Worm (Caenorhabditis elegans) whole organism, L4 larva: ENCODE measurements around the gene zzz-1.

ENCODE experiments used
- D1046.2 ChIP-seq: fragments of 200-800 bp; sonication (Bioruptor generic); IDR thresholded peaks from 2 replicates; pipeline ENCODE4 v1.3.6; 2022; ENCODE audit warnings: missing genetic modification characterization, missing compliant biosample characterization
- F10B5.3 ChIP-seq: sonication (generic microtip); optimal IDR thresholded peaks from 2 replicates; lab custom pipeline; 2016; ENCODE audit warnings: mild to moderate bottlenecking, missing genetic modification characterization, missing compliant biosample characterization
- F26F4.8 ChIP-seq: fragments of 200-800 bp; sonication (Bioruptor generic); conservative IDR thresholded peaks from 2 replicates; pipeline ENCODE4 v1.3.6; 2022; ENCODE audit warnings: missing genetic modification characterization, missing compliant biosample characterization
- F37D6.2 ChIP-seq: sonication (generic microtip); optimal IDR thresholded peaks from 2 replicates; lab custom pipeline; 2016; ENCODE audit warnings: mild to moderate bottlenecking, missing genetic modification characterization, missing compliant biosample characterization
- R02D3.7 ChIP-seq: fragments of 150-350 bp; sonication (generic microtip); optimal IDR thresholded peaks from 3 replicates; lab custom pipeline; 2014; ENCODE audit warnings: missing biosample characterization, missing genetic modification characterization
- T20F7.1 ChIP-seq: fragments of 200-800 bp; sonication (Bioruptor generic); optimal IDR thresholded peaks from 2 replicates; lab custom pipeline; 2018; ENCODE audit warnings: mild to moderate bottlenecking, missing genetic modification characterization, missing compliant biosample characterization
- Y5F2A.4 ChIP-seq: fragments of 200-800 bp; sonication (Bioruptor generic); optimal IDR thresholded peaks from 2 replicates; lab custom pipeline; 2018; ENCODE audit warnings: mild to moderate bottlenecking, missing genetic modification characterization, missing compliant biosample characterization
- aha-1 ChIP-seq: fragments of 150-350 bp; peaks from one replicate; lab custom pipeline; 2014; ENCODE audit warnings: missing biosample characterization, missing genetic modification characterization
- aly-2 ChIP-seq: sonication (generic microtip); optimal IDR thresholded peaks from 2 replicates; lab custom pipeline; 2018; ENCODE audit warnings: missing biosample characterization, missing genetic modification characterization
- ama-1 ChIP-seq: fragments of 150-350 bp; optimal IDR thresholded peaks from 2 replicates; lab custom pipeline; 2014; ENCODE audit warnings: inconsistent platforms, mixed read lengths
- ceh-20 ChIP-seq: fragments of 200-800 bp; sonication (Bioruptor generic); IDR thresholded peaks from 2 replicates; pipeline ENCODE4 v1.3.6; 2022; ENCODE audit warnings: missing genetic modification reagents, missing genetic modification characterization, missing compliant biosample characterization
- ceh-32 ChIP-seq: sonication (generic microtip); optimal IDR thresholded peaks from 2 replicates; lab custom pipeline; 2016; ENCODE audit warnings: mild to moderate bottlenecking, missing genetic modification characterization, missing compliant biosample characterization; ENCODE audit not compliant: poor library complexity
- ceh-44 ChIP-seq: fragments of 200-800 bp; sonication (Bioruptor generic); IDR thresholded peaks from 2 replicates; pipeline ENCODE4 v1.3.6; 2022; ENCODE audit warnings: missing genetic modification reagents, missing genetic modification characterization, missing compliant biosample characterization
- ceh-82 ChIP-seq: sonication (generic microtip); optimal IDR thresholded peaks from 2 replicates; lab custom pipeline; 2017; ENCODE audit warnings: missing biosample characterization, missing genetic modification characterization
- cey-2 ChIP-seq: sonication (generic microtip); optimal IDR thresholded peaks from 3 replicates; lab custom pipeline; 2017; ENCODE audit warnings: missing genetic modification characterization, mild to moderate bottlenecking, missing compliant biosample characterization, antibody characterized with exemption, borderline replicate concordance; ENCODE audit not compliant: insufficient read depth
- ctbp-1 ChIP-seq: fragments of 200-800 bp; sonication (Bioruptor generic); IDR thresholded peaks from 2 replicates; pipeline ENCODE4 v1.3.6; 2022; ENCODE audit warnings: missing genetic modification reagents, missing genetic modification characterization, missing compliant biosample characterization
- daf-12 ChIP-seq: fragments of 150-350 bp; optimal IDR thresholded peaks from 2 replicates; lab custom pipeline; 2014; ENCODE audit warnings: missing biosample characterization, missing genetic modification reagents, missing genetic modification characterization
- daf-16 ChIP-seq, 3 experiments: sonication (generic microtip); optimal IDR thresholded peaks; 2 replicates each; lab custom pipeline; 2016 to 2017; ENCODE audit warnings: missing genetic modification characterization in 3 of 3, missing genetic modification reagents in 3 of 3, mild to moderate bottlenecking in 2 of 3, missing compliant biosample characterization in 2 of 3, missing biosample characterization in 1 of 3, moderate library complexity in 1 of 3
- dmd-9 ChIP-seq: fragments of 200-800 bp; sonication (Bioruptor generic); IDR thresholded peaks from 2 replicates; pipeline ENCODE4 v1.3.6; 2022; ENCODE audit warnings: missing genetic modification reagents, missing genetic modification characterization, missing compliant biosample characterization
- dpl-1 ChIP-seq: fragments of 150-350 bp; optimal IDR thresholded peaks from 2 replicates; lab custom pipeline; 2014; ENCODE audit warnings: missing biosample characterization, missing genetic modification reagents, missing genetic modification characterization
- duxl-1 ChIP-seq: sonication (generic microtip); optimal IDR thresholded peaks from 2 replicates; lab custom pipeline; 2016; ENCODE audit warnings: mild to moderate bottlenecking, missing genetic modification characterization, moderate library complexity, missing compliant biosample characterization; ENCODE audit not compliant: poor library complexity
- egl-27 ChIP-seq: sonication (generic microtip); optimal IDR thresholded peaks from 3 replicates; lab custom pipeline; 2017; ENCODE audit warnings: missing biosample characterization, missing genetic modification reagents, missing genetic modification characterization
- hif-1 ChIP-seq, 2 experiments: sonication (generic microtip); optimal IDR thresholded peaks; 2 replicates each; lab custom pipeline; 2016 to 2017; ENCODE audit warnings: missing compliant biosample characterization in 2 of 2, missing genetic modification characterization in 2 of 2, missing genetic modification reagents in 2 of 2, missing genotype in 2 of 2, mild to moderate bottlenecking in 1 of 2
- hmg-1.1 ChIP-seq: fragments of 200-800 bp; sonication (Bioruptor generic); IDR thresholded peaks from 2 replicates; pipeline ENCODE4 v1.3.6; 2022; ENCODE audit warnings: missing genetic modification reagents, missing genetic modification characterization, missing compliant biosample characterization
- jun-1 ChIP-seq: fragments of 150-350 bp; optimal IDR thresholded peaks from 2 replicates; lab custom pipeline; 2014; ENCODE audit warnings: missing biosample characterization, missing genetic modification reagents, missing genetic modification characterization
- lin-1 ChIP-seq: fragments of 200-800 bp; sonication (Bioruptor generic); IDR thresholded peaks from 2 replicates; pipeline ENCODE4 v1.3.6; 2022; ENCODE audit warnings: missing genetic modification reagents, missing genetic modification characterization, missing compliant biosample characterization
- lin-29 ChIP-seq: fragments of 200-800 bp; sonication (Bioruptor generic); IDR thresholded peaks from 2 replicates; pipeline ENCODE4 v1.3.6; 2022; ENCODE audit warnings: missing genetic modification reagents, missing genetic modification characterization, missing compliant biosample characterization
- lin-38 ChIP-seq: fragments of 200-800 bp; sonication (Bioruptor generic); IDR thresholded peaks from 2 replicates; pipeline ENCODE4 v1.3.6; 2022; ENCODE audit warnings: missing genetic modification reagents, missing genetic modification characterization, missing compliant biosample characterization
- lin-39 ChIP-seq: fragments of 150-350 bp; optimal IDR thresholded peaks from 2 replicates; lab custom pipeline; 2014; ENCODE audit warnings: missing biosample characterization, missing genetic modification reagents, missing genetic modification characterization
- mdl-1 ChIP-seq, 2 experiments: fragments of 150-350 bp in 1 of 2; sonication (generic microtip) in 1 of 2; optimal IDR thresholded peaks; 2 replicates each; lab custom pipeline; 2014 to 2017; ENCODE audit warnings: missing biosample characterization in 2 of 2, missing genetic modification characterization in 2 of 2
- mdt-29 ChIP-seq: fragments of 200-800 bp; sonication (Bioruptor generic); IDR thresholded peaks from 2 replicates; pipeline ENCODE4 v1.3.6; 2022; ENCODE audit warnings: missing genetic modification reagents, missing genetic modification characterization, missing compliant biosample characterization
- mep-1 ChIP-seq: fragments of 150-350 bp; sonication (generic microtip); optimal IDR thresholded peaks from 3 replicates; lab custom pipeline; 2014; ENCODE audit warnings: missing biosample characterization, missing genetic modification characterization
- nhr-237 ChIP-seq: sonication (generic microtip); optimal IDR thresholded peaks from 2 replicates; lab custom pipeline; 2017; ENCODE audit warnings: missing biosample characterization, missing genetic modification characterization
- nhr-25 ChIP-seq: sonication (generic microtip); optimal IDR thresholded peaks from 2 replicates; lab custom pipeline; 2017; ENCODE audit warnings: missing genetic modification characterization, mild to moderate bottlenecking, missing compliant biosample characterization, antibody characterized with exemption, moderate library complexity, borderline replicate concordance; ENCODE audit not compliant: insufficient read depth
- nhr-42 ChIP-seq: fragments of 200-800 bp; sonication (Bioruptor generic); IDR thresholded peaks from 2 replicates; pipeline ENCODE4 v1.3.6; 2022; ENCODE audit warnings: missing genetic modification characterization, missing compliant biosample characterization
- nhr-6 ChIP-seq: fragments of 150-350 bp; optimal IDR thresholded peaks from 2 replicates; lab custom pipeline; 2014; ENCODE audit warnings: missing biosample characterization, missing genetic modification characterization
- nhr-77 ChIP-seq: fragments of 150-350 bp; optimal IDR thresholded peaks from 2 replicates; lab custom pipeline; 2014; ENCODE audit warnings: missing biosample characterization, missing genetic modification characterization
- pha-4 ChIP-seq, 2 experiments: fragments of 150-350 bp in 1 of 2; fragments of 200-800 bp in 1 of 2; sonication (Bioruptor generic) in 1 of 2; IDR thresholded peaks in 1 of 2; optimal IDR thresholded peaks in 1 of 2; 2 replicates each; pipeline versions ENCODE4 v1.3.6 to Lab custom; 2014 to 2022; ENCODE audit warnings: missing genetic modification characterization in 2 of 2, missing genetic modification reagents in 2 of 2, missing biosample characterization in 1 of 2, missing compliant biosample characterization in 1 of 2
- php-3 ChIP-seq: fragments of 200-800 bp; sonication (Bioruptor generic); IDR thresholded peaks from 2 replicates; pipeline ENCODE4 v1.3.6; 2022; ENCODE audit warnings: missing genetic modification reagents, missing genetic modification characterization, missing compliant biosample characterization
- rbr-2 ChIP-seq: sonication (generic microtip); optimal IDR thresholded peaks from 2 replicates; lab custom pipeline; 2016; ENCODE audit warnings: missing genotype, missing genetic modification characterization, missing compliant biosample characterization
- saeg-2 ChIP-seq: fragments of 200-800 bp; sonication (Bioruptor generic); IDR thresholded peaks from 2 replicates; pipeline ENCODE4 v1.3.6; 2022; ENCODE audit warnings: missing genetic modification reagents, missing genetic modification characterization, missing compliant biosample characterization
- sdz-12 ChIP-seq: fragments of 200-800 bp; sonication (Bioruptor generic); optimal IDR thresholded peaks from 2 replicates; lab custom pipeline; 2018; ENCODE audit warnings: mild to moderate bottlenecking, missing genetic modification characterization, missing compliant biosample characterization
- spr-3 ChIP-seq: fragments of 200-800 bp; sonication (Bioruptor generic); optimal IDR thresholded peaks from 2 replicates; lab custom pipeline; 2018; ENCODE audit warnings: mild to moderate bottlenecking, missing genetic modification characterization, missing compliant biosample characterization
- tra-1 ChIP-seq: fragments of 200-800 bp; sonication (Bioruptor generic); IDR thresholded peaks from 2 replicates; pipeline ENCODE4 v1.3.6; 2022; ENCODE audit warnings: missing genetic modification reagents, missing genetic modification characterization, missing compliant biosample characterization
- unc-62 ChIP-seq, 3 experiments: fragments of 150-350 bp in 1 of 3; sonication (generic microtip); optimal IDR thresholded peaks in 2 of 3; peaks in 1 of 3; 1 replicate in 1 of 3; 2 replicates in 2 of 3; lab custom pipeline; 2014 to 2017; ENCODE audit warnings: missing biosample characterization in 3 of 3, missing genetic modification characterization in 3 of 3, missing genetic modification reagents in 3 of 3, missing genotype in 1 of 3
- vab-7 ChIP-seq: fragments of 200-800 bp; sonication (Bioruptor generic); IDR thresholded peaks from 2 replicates; pipeline ENCODE4 v1.3.6; 2022; ENCODE audit warnings: missing genetic modification reagents, missing genetic modification characterization, missing compliant biosample characterization
- zag-1 ChIP-seq: fragments of 150-350 bp; optimal IDR thresholded peaks from 2 replicates; lab custom pipeline; 2014; ENCODE audit warnings: missing biosample characterization, missing genetic modification characterization
- zip-11 ChIP-seq: fragments of 200-800 bp; sonication (Bioruptor generic); IDR thresholded peaks from 2 replicates; pipeline ENCODE4 v1.3.6; 2022; ENCODE audit warnings: missing genetic modification characterization, missing compliant biosample characterization
- ztf-11 ChIP-seq: fragments of 150-350 bp; optimal IDR thresholded peaks from 2 replicates; lab custom pipeline; 2014; ENCODE audit warnings: missing biosample characterization, missing genetic modification characterization

Gene zzz-1

ce11 chrV:10897172-10897571 lies 11.8 kb downstream of the zzz-1 start (continued):
- TF ChIP-seq nhr-42 (GFP tag; lab: Robert Waterston, UW) (peak; percentile 97), sdz-12 (GFP tag; lab: Kevin White, UChicago) (peak; percentile 93), zag-1 (tag; lab: Kevin White, UChicago) (peak; percentile 84), nhr-237 (tag; lab: Kevin White, UChicago) (peak; percentile 80), ctbp-1 (GFP tag; lab: Robert Waterston, UW) (peak; percentile 97), R02D3.7 (tag; lab: Kevin White, UChicago) (peak; percentile 1), ztf-11 (peak; percentile 22), php-3 (peak; percentile 95), ceh-44 (GFP tag; lab: Robert Waterston, UW) (peak; percentile 88), lin-1 (GFP tag; lab: Robert Waterston, UW) (peak; percentile 97), D1046.2 (peak; percentile 96), aly-2 (no peak), hif-1 (tag; optimal IDR thresholded peaks at IDR 0.05; lab: Kevin White, UChicago) (peak; percentile 67 to 94), zip-11 (0 out of 2 replicates have a peak, but pooled peaks have one; percentile 12), ama-1 (lab: Kevin White, UChicago) (peak; percentile 75), ceh-32 (tag; lab: Kevin White, UChicago) (peak; percentile 87), unc-62 (GFP tag; optimal IDR thresholded peaks at IDR 0.05 in 1 of 2; lab: Kevin White, UChicago) (peak in 1 of 2 experiments; percentile 99), unc-62 (tag; optimal IDR thresholded peaks at IDR 0.05; lab: Kevin White, UChicago) (peak; percentile 80), daf-16 (GFP tag; optimal IDR thresholded peaks at IDR 0.05; lab: Kevin White, UChicago) (peak; percentile 93 to 95), daf-16 (tag; optimal IDR thresholded peaks at IDR 0.05; lab: Kevin White, UChicago) (peak; percentile 81), dpl-1 (GFP tag; lab: Kevin White, UChicago) (peak; percentile 100), egl-27 (tag; lab: Kevin White, UChicago) (peak; percentile 12), lin-29 (peak; percentile 88), nhr-77 (tag; lab: Kevin White, UChicago) (peak; percentile 98), mdl-1 (tag; optimal IDR thresholded peaks at IDR 0.05; lab: Kevin White, UChicago) (peak; percentile 68 to 85), ceh-82 (tag; lab: Kevin White, UChicago) (no peak), duxl-1 (peak; percentile 96), F10B5.3 (tag; lab: Kevin White, UChicago) (peak; percentile 93), spr-3 (GFP tag; lab: Kevin White, UChicago) (peak; percentile 94), F37D6.2 (peak; percentile 94), lin-38 (GFP tag; lab: Robert Waterston, UW) (peak; percentile 98), lin-39 (tag; lab: Kevin White, UChicago) (no peak), mdt-29 (GFP tag; lab: Robert Waterston, UW) (peak; percentile 97), rbr-2 (tag; lab: Kevin White, UChicago) (peak; percentile 98), aha-1 (tag; lab: Kevin White, UChicago) (peak; percentile 100), nhr-25 (peak; percentile 98), ceh-20 (GFP tag; lab: Robert Waterston, UW) (peak; percentile 99), saeg-2 (GFP tag; lab: Robert Waterston, UW) (peak; percentile 98), dmd-9 (GFP tag; lab: Robert Waterston, UW) (peak; percentile 84), pha-4 (GFP tag; IDR thresholded peaks at IDR 0.05; lab: Robert Waterston, UW) (peak; percentile 98), pha-4 (tag; optimal IDR thresholded peaks at IDR 0.05; lab: Kevin White, UChicago) (peak; percentile 99), daf-12 (tag; lab: Kevin White, UChicago) (no peak), cey-2 (tag; lab: Kevin White, UChicago) (peak; percentile 23), Y5F2A.4 (GFP tag; lab: Kevin White, UChicago) (peak; percentile 67), tra-1 (GFP tag; lab: Robert Waterston, UW) (peak; percentile 98), hmg-1.1 (GFP tag; lab: Robert Waterston, UW) (peak; percentile 95), nhr-6 (peak; percentile 99), jun-1 (tag; lab: Kevin White, UChicago) (peak; percentile 93), T20F7.1 (GFP tag; lab: Kevin White, UChicago) (peak; percentile 94), mep-1 (peak; percentile 99), F26F4.8 (GFP tag; lab: Robert Waterston, UW) (no peak), vab-7 (GFP tag; lab: Robert Waterston, UW) (peak; percentile 88)
